Fruit fly (Drosophila melanogaster): ENCODE data around the gene Ugt49B2.

Ugt49B2 gene

DNA sequence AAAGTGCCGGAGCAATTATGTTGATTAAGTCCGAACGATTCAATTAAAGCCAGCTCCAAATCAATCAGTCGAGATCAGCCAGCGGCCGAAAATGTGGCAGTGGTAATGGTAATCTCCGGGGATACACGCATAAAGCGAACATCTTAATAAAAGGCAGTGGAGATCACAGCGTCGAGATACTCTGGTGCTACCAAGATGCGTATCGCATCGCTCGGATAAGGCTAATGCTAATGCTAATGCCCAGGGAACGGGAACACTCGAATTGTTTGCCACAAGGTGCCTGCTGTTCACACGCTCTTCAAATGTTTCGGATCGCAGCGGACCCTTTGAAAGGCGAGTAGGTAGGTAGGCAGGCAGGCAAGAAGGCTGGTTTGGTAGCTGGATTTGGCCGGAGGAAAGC lies 14.6 kb upstream of the Ugt49B2 start:
- TF ChIP-seq CG17806 (tag; optimal IDR thresholded peaks at IDR 0.05) = no peak
- TF ChIP-seq CG8301 (tag; optimal IDR thresholded peaks at IDR 0.05) = no peak
- TF ChIP-seq CG15710 (tag; optimal IDR thresholded peaks at IDR 0.05) = no peak
- no peak for TF ChIP-seq fd96Ca (GFP tag; IDR thresholded peaks at IDR 0.05)
- TF ChIP-seq EcR (GFP tag; optimal IDR thresholded peaks at IDR 0.05) = no peak
- no peak for TF ChIP-seq Ets98B (GFP tag; IDR thresholded peaks at IDR 0.05)
- no peak for TF ChIP-seq CG9948 (tag; optimal IDR thresholded peaks at IDR 0.05)
- TF ChIP-seq Pif1B (GFP tag; optimal IDR thresholded peaks at IDR 0.05) = no peak
- TF ChIP-seq CG34367 (tag; optimal IDR thresholded peaks at IDR 0.05) = no peak

DNA sequence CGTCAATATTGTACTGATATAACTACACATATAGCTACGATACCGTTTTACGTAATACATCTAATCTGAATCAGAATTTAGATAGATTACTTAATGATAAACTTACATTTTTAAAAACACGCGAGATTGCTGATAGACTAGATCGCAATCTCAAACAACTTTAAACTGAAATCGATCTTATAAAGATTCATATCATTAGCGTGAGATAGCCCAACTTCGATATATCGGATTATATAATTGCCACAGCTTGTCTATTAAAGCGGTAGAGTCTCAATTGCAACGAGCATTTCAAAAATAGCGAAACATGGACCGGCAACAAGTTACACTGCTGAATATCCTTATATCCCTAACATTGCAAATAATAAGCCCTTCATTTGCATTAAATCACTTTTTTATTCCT lies 9.3 kb upstream of the Ugt49B2 start, which contains the start of gene CheB93b:
Gene CheB93b, plus strand, starts transcription at position 301 of the 400 bp plus-strand sequence.
- TF ChIP-seq Snoo (tag; optimal IDR thresholded peaks at IDR 0.05) (no peak), CG9948 (tag; optimal IDR thresholded peaks at IDR 0.05) (no peak), CG32121 (GFP tag; IDR thresholded peaks at IDR 0.05) (no peak), rn (GFP tag; IDR thresholded peaks at IDR 0.05) (no peak), CG17806 (tag; optimal IDR thresholded peaks at IDR 0.05) (no peak)

dm6 chr3R:21408372-21408771 lies 8.8 kb upstream of the Ugt49B2 start:
- TF ChIP-seq CG34367 (tag; optimal IDR thresholded peaks at IDR 0.05) = no peak
- no peak for TF ChIP-seq fd96Ca (GFP tag; IDR thresholded peaks at IDR 0.05)
- no peak for TF ChIP-seq CG13204 (GFP tag; optimal IDR thresholded peaks at IDR 0.05)
- no peak for TF ChIP-seq CG12605 (GFP tag; IDR thresholded peaks at IDR 0.05)
- no peak for TF ChIP-seq CG4496 (GFP tag; IDR thresholded peaks at IDR 0.05)
- no peak for TF ChIP-seq D1 (tag; optimal IDR thresholded peaks at IDR 0.05)
- TF ChIP-seq CG32121 (GFP tag; IDR thresholded peaks at IDR 0.05) = no peak
- TF ChIP-seq CG9948 (tag; optimal IDR thresholded peaks at IDR 0.05) = no peak
- TF ChIP-seq Ets98B (GFP tag; IDR thresholded peaks at IDR 0.05) = no peak
- TF ChIP-seq CG15710 (tag; optimal IDR thresholded peaks at IDR 0.05) = no peak
- no peak for TF ChIP-seq gl (tag; optimal IDR thresholded peaks at IDR 0.05)
- no peak for TF ChIP-seq CG8301 (tag; optimal IDR thresholded peaks at IDR 0.05)
- no peak for TF ChIP-seq rn (GFP tag; IDR thresholded peaks at IDR 0.05)
- no peak for TF ChIP-seq CG14655 (GFP tag; optimal IDR thresholded peaks at IDR 0.05)
- no peak for TF ChIP-seq Pif1B (GFP tag; optimal IDR thresholded peaks at IDR 0.05)
- no peak for TF ChIP-seq CG17806 (tag; optimal IDR thresholded peaks at IDR 0.05)
- no peak for TF ChIP-seq CG10348 (GFP tag; IDR thresholded peaks at IDR 0.05)

DNA sequence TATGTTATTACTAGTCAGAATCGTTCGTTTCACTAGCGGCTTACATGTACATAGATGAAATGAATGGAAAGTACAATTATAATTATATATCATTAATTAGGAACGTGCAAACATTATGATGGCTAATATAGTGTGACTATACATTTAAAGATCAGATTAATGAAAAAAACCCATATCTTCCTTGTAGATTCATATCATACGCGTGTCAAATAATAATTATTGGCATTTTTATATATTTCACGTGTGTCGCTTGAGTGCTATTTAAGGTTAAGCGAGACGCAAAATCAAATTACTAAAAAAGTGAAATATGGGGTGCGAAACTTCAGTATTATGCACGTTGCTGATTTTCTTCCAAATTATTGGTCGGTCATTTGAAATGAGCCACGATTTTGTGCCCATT lies 7.6 kb upstream of the Ugt49B2 start, which contains the start of gene CheB93a:
Gene CheB93a, plus strand, starts transcription at position 301 of the 400 bp plus-strand sequence.
- TF ChIP-seq CG10348 (GFP tag; IDR thresholded peaks at IDR 0.05) (no peak), CG12605 (GFP tag; IDR thresholded peaks at IDR 0.05) (no peak), CG14655 (GFP tag; optimal IDR thresholded peaks at IDR 0.05) (no peak), CG8159 (tag; optimal IDR thresholded peaks at IDR 0.05) (no peak), Pif1A (GFP tag; optimal IDR thresholded peaks at IDR 0.05) (no peak), D1 (tag; optimal IDR thresholded peaks at IDR 0.05) (no peak)

DNA sequence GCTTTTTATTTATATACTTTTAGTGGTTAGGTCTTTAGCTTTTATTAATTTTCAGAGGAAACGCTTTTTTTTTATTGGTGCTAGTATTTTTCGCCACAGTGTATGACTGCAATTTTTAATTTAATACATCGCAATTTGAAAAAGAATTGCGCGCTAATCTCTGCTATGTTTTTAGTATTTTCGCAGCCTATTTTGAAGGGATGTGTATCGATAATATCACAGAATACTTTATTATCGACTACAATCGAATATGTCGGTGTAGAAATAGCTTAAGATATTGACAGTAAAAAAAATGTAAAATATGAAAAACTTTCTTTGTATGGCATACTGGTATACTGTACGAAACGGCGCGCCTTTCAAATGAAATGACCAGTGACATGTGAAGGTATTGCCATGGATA lies 7.2 kb upstream of the Ugt49B2 start:
- TF ChIP-seq CG8159 (tag; optimal IDR thresholded peaks at IDR 0.05) (no peak), Pif1A (GFP tag; optimal IDR thresholded peaks at IDR 0.05) (no peak), Snoo (tag; optimal IDR thresholded peaks at IDR 0.05) (no peak), Pif1B (GFP tag; optimal IDR thresholded peaks at IDR 0.05) (no peak), CG34367 (tag; optimal IDR thresholded peaks at IDR 0.05) (no peak), CG13204 (GFP tag; optimal IDR thresholded peaks at IDR 0.05) (no peak), rn (GFP tag; IDR thresholded peaks at IDR 0.05) (no peak), CG8301 (tag; optimal IDR thresholded peaks at IDR 0.05) (no peak)

DNA sequence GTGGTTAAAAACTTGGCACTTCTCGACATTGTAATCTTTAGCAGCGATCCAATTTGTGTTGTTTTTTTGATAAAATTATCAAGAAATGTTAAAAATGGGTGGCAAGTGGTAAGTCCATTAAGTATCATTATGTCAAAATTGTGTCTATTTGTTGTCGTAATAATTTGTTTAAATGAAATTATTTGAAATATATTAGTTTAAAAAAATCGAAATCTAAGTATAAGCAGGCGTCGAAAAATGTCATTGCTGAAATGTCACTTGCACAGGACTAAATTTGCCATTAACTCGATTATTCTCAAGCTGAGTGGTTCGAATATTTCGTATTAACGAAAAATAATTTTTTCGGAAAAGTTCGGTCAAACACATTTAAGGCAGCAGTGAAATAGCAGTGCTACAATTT lies 3.9 kb upstream of the Ugt49B2 start, which contains the start of gene CG7907:
Gene CG7907, plus strand, starts transcription at position 301 of the 400 bp plus-strand sequence.
- TF ChIP-seq CG8159 (tag; optimal IDR thresholded peaks at IDR 0.05) = no peak
- TF ChIP-seq CG15710 (tag; optimal IDR thresholded peaks at IDR 0.05) = no peak

DNA sequence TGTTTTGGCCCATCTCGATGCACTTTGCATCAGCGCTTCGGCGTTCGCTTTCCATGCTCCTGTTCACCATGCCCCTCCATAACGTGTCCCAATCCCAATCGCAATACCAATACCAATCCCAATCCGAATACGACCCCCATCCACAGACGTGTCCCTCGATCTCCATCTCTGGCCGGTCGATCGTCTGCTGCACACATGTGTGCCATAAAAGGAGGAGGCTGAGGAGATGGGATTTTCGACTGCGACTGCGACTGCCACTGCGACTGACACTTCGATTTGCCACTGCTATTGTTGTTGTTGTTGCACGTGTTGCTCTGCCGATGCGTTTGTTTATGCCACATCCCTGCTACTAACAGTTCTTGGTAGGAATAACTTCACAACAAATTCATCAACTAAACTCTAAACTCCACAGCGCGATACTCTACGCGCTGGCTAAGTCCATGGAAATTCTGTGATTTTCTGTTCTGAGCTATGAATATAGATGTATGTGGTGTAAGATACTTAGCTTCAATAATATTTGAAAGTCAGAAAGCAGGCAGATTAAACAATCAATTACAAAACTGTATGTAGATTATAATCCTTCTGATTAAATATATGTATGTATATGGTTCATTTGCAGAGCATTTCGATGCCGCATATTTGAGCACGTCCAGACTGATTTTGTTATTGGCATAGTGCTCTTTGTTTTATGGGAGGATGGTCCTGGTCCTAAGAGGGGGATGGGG lies 6.4 kb downstream of the Ugt49B2 start:
- TF ChIP-seq CG8159 (tag; optimal IDR thresholded peaks at IDR 0.05) (no peak), Pif1A (GFP tag; optimal IDR thresholded peaks at IDR 0.05) (no peak), gl (tag; optimal IDR thresholded peaks at IDR 0.05) (no peak), CG32121 (GFP tag; IDR thresholded peaks at IDR 0.05) (no peak), D1 (tag; optimal IDR thresholded peaks at IDR 0.05) (no peak), EcR (GFP tag; optimal IDR thresholded peaks at IDR 0.05) (no peak), CG15710 (tag; optimal IDR thresholded peaks at IDR 0.05) (no peak), CG12605 (GFP tag; IDR thresholded peaks at IDR 0.05) (no peak), CG9948 (tag; optimal IDR thresholded peaks at IDR 0.05) (no peak), Ets98B (GFP tag; IDR thresholded peaks at IDR 0.05) (no peak), CG4496 (GFP tag; IDR thresholded peaks at IDR 0.05) (no peak), Pif1B (GFP tag; optimal IDR thresholded peaks at IDR 0.05) (no peak), CG34367 (tag; optimal IDR thresholded peaks at IDR 0.05) (no peak), CG13204 (GFP tag; optimal IDR thresholded peaks at IDR 0.05) (no peak), CG14655 (GFP tag; optimal IDR thresholded peaks at IDR 0.05) (no peak)

Measured in whole organism, pupa.